Worm (Caenorhabditis elegans) whole organism, L4 larva: ENCODE data around the gene npax-3.

Source experiments
- ceh-20 ChIP-seq: fragments of 200-800 bp; sonication (Bioruptor generic); IDR thresholded peaks from 2 replicates; pipeline ENCODE4 v1.3.6; 2022; ENCODE audit warnings: missing genetic modification reagents, missing genetic modification characterization, missing compliant biosample characterization
- ceh-28 ChIP-seq: fragments of 150-350 bp; optimal IDR thresholded peaks from 2 replicates; lab custom pipeline; 2014; ENCODE audit warnings: missing biosample characterization, missing genetic modification reagents, missing genetic modification characterization
- cey-2 ChIP-seq: sonication (generic microtip); optimal IDR thresholded peaks from 3 replicates; lab custom pipeline; 2017; ENCODE audit warnings: missing genetic modification characterization, mild to moderate bottlenecking, missing compliant biosample characterization, antibody characterized with exemption, borderline replicate concordance; ENCODE audit not compliant: insufficient read depth
- jun-1 ChIP-seq: fragments of 150-350 bp; optimal IDR thresholded peaks from 2 replicates; lab custom pipeline; 2014; ENCODE audit warnings: missing biosample characterization, missing genetic modification reagents, missing genetic modification characterization

ce11 chrIV:10864031-10864430 is 36.1 kb upstream of the npax-3 start, which contains the start of gene nish-1:
- TF ChIP-seq jun-1 (tag; lab: Kevin White, UChicago) (no peak), ceh-28 (no peak), cey-2 (tag; lab: Kevin White, UChicago) (no peak), ceh-20 (no peak)
